Worm (Caenorhabditis elegans): Measurements from ENCODE around the gene mnat-1.

ce11 chrII:2452492-2452891 lies 26.0 kb downstream of the mnat-1 start:
- TF ChIP-seq ref-1 (GFP tag; conservative IDR thresholded peaks at IDR 0.05) (no peak), klf-2 (GFP tag; conservative IDR thresholded peaks at IDR 0.05) (peak; percentile 50; the same call in 1 of the 2 replicates)

Data from whole organism, midembryonic.